Fruit fly (Drosophila melanogaster): ENCODE data around the gene CG15040.

CG15040 gene

DNA sequence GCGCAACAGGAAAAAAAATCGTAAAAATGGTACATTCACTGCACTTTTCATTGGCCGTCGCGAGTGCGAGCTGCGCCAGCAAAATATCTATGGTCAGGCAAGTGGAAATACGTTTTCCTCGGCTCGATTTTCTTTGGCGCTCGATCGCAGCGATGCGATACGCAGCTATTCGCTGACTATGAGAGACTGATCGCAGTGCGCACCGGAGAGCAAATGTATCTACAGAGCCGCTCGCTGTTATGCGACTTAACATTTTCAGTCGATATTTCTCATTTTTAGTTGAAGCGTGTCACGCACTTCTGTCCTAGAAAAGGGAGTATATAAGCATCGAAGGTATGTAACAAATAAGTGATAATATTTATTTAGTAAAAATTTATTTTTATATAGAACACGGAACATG, 17.3 kb upstream of the CG15040 start, which contains the start of gene wgn:
wgn (minus strand) TSS at position 193 of the 400 bp plus-strand sequence.
- TF ChIP-seq noc (tag; optimal IDR thresholded peaks at IDR 0.05) = no peak

DNA sequence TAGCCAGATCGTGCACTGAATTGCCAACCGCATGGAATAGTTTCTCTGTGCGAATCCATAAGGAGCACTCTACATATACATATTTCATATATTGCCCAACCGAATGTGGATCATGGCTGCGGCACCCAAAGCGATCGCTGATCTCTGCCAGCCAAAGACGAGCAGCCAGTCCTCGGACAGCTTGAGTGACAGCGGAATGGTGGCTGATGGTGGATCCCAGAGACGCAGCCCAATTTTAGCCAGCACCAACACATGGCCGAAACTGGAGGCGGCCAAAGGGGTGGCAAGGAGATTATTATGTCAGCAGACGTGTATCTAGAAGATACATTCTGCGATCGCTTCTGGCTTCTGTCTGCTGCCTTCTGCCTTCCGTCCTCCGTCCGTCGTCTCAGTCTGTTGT, 13.6 kb upstream of the CG15040 start:
- no peak for TF ChIP-seq noc (tag; optimal IDR thresholded peaks at IDR 0.05)

DNA sequence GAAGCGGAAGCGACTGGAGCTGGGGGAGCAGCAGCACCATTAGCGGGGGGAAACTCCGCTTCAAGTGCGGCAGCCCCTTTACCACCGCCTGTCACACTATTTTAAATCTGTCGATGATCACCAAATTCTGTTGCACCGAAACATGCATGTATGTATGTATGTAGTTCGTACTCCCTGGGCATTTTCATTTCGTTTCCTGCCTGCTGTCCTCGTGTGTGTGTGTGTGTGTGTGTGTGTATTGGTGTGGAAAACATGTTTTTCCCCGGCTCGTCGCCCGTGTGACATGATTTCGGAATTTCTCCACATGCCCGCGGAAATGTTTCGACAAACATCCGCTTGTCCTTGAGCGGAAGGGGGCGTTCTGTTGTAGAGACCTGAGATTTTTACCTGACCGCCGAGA, 9.6 kb upstream of the CG15040 start:
- TF ChIP-seq noc (tag; optimal IDR thresholded peaks at IDR 0.05) = no peak

DNA sequence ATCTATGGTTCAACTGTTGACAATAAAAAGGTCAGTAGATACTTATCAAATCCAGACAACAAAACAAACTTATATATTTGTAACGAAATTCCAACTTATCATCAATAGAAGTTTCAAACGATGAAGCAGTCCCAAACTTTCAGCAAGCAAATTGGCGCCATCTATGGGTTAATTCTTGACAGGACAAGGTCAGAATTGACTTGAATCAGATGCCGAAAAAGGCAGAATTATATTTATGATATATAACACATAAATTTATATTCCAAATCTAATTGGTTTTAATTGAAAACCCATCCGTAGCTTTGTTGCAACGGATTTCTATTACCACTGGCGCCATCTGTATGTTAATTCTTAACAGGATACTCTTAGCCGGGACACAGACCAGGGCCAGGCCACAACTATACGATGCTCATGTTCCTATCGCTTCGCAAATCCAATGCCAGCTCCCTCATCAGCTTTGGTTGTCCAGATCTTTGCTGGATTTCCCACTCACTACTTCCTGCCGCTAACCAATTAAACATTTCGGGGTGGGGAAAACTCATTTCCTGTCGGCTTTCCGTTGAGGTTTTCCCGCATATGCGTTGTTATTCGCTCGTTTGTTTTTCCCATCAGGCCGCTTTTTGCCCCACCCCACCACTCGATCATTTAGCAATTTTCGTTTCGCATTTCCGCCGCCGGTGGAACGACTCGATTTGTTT, 4.4 kb upstream of the CG15040 start:
- no peak for TF ChIP-seq noc (tag; optimal IDR thresholded peaks at IDR 0.05)

DNA sequence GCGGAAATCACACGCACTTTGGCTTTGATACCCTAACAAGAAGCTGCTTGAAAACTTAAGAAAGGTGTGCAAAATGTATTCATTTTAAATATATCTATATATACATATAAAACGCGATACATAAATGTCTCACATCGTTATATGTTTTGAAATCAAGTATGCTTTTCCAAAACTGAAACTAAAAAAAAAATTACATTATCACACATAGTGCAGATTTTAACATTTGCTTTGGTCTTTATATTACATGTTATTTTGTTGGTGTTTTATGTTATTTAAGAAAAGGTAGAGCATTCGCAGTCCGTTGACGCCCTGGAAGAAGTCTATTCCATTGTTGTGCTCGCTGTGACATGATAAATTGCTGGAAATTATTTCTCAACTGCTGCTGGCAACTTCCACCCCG, 733 bp upstream of the CG15040 start:
- no peak for TF ChIP-seq noc (tag; optimal IDR thresholded peaks at IDR 0.05)

DNA sequence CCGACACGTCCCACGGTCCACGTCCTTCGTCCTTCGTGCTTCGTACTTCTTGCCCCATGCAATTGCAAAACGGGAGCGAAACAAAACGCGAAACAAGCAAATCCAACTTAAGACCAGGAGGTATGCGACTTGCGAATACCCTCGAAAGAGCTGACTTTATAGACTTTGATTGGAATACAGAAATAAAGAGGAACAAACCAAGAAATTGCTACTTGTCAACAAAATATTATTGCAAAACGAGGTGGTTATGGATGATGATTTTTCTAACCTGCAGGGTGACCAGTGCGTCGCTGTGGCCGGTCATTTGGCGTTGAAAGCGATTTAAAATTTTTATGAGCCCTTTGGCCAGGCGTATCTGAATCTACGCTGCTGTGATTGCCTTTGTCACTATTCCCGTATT, 4.0 kb downstream of the CG15040 start:
- TF ChIP-seq noc (tag; optimal IDR thresholded peaks at IDR 0.05) = no peak

DNA sequence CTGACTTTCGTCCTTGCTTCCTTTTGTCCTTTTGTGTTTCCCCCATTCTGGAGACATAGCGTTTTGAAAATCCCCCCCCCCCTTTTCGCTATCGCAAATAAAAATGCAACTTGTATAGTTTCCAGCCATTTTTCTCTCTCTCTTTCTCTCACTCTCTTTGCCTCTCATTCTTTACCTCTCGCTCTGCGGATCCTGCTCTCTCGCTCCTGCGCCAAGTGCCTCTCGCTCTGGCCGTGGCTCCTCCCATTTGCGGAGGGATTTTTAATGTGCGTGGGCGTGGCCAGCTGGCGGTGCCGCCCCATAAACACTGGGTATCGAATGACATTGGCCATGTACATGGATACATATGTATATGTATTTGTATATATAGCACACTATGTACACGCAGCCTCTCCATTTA, 30.1 kb downstream of the CG15040 start:
- TF ChIP-seq noc (tag; optimal IDR thresholded peaks at IDR 0.05) = no peak

DNA sequence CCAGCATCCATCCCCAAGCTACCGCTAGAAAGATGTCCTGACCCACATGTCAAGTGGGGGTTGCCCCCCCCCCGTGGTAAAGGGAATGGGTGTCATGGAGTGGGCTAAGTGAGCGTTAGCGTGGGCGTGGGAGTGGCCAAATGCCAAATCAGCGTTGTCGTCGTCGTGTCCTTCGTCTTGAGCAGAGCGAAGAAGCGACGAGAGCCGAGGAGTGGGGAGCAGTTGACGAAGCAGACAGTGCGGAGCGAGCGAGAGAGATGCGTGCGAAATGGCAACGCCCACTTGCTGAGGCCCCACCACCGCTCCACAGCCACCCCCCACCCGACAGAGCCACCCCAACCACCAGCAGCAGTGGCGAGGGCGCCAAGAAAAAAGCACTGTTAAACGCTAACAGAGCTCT, 42.2 kb downstream of the CG15040 start:
- no peak for TF ChIP-seq noc (tag; optimal IDR thresholded peaks at IDR 0.05)

DNA sequence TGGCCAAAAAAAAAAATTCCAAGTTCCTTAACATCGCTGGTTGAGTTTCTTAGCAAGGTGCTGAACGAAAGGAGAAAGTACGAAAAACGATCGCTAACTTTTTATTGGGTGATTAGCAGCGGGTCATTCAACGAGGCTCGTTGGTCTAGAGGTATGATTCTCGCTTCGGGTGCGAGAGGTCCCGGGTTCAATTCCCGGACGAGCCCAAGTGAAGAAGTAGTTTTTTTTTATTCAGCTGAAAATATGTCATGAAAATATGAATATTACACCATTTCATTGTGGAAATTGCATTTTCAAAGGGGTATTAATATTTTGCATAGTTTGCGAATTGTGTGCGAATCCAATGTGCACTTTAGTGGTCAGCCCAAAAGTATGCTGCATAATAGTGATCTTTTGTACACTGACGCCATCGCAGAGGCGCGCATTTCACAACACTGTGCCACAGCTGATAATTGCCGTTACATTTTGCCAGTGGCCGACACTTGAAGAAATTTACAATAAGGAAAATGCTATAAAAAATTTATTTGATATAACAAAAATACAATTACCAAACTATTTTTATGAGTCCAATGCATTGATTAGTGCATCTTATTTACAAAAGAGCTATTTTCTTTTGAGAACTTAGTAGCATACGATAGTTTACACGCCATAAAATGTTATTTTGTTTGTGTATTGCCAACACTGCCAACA, 51.6 kb downstream of the CG15040 start:
- TF ChIP-seq noc (tag; optimal IDR thresholded peaks at IDR 0.05) = no peak

DNA sequence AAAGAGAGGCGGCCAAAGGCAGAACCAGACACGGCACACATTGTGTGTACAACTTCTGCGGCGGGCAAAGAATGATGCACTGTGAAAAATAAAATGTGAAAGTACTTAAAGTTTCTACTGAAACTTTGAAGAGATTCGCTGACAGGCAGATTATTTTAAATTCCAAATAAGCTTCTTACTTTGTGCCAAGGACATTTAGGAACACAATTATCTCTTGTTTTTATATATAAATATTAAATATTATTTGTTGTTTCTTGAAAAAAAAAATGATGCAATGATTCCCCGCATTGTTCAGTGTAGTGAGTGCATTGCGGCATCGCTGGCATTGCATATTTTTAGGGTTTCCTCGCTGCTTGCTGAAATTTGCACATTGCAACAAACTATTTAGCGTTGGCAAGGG, 52.4 kb downstream of the CG15040 start:
- no peak for TF ChIP-seq noc (tag; optimal IDR thresholded peaks at IDR 0.05)

DNA sequence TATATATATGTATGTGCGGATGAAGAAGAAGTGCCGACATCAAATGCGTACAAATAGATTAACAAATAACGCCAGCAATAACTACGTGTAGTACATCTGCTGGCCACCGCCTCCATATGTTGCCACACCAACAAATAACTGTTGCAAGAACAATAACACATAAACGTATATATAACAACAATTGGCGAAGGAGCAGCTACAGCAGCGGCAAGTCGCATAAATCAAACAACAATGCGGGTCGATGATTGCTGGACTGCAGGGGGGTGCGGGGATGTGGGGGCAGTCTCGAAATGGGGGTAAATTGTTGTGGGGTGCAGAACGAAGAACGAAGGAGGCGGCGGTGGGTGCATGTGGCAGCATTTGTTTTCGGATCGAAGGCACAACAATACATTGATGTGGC, 56.8 kb downstream of the CG15040 start:
- no peak for TF ChIP-seq noc (tag; optimal IDR thresholded peaks at IDR 0.05)

DNA sequence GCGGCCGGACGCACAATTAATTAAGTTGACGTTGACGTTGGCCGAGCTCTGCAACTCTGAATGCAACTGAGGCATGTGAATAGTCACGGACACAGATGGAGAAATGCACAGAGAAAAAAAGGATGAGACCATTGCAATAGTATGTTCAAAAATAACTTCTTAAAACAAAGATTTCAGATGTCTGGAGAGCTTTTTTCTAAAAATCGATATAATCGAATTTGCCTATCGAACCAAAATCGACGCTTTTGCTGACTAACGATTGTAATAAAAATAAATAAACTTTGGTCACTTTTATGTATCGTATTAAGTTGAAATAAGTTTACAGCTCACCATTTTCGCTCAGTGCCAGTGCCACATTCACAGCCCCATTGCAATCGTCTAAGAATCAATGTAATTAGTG, 58.8 kb downstream of the CG15040 start:
- no peak for TF ChIP-seq noc (tag; optimal IDR thresholded peaks at IDR 0.05)
